Worm (Caenorhabditis elegans) whole organism, L4 larva: Measurements from ENCODE around the gene ubh-1.

Experiments used
- F37D6.2 ChIP-seq: sonication (generic microtip); optimal IDR thresholded peaks from 2 replicates; lab custom pipeline; 2016; ENCODE audit warnings: mild to moderate bottlenecking, missing genetic modification characterization, missing compliant biosample characterization
- F44E2.7 ChIP-seq: fragments of 200-800 bp; sonication (Bioruptor generic); IDR thresholded peaks from 2 replicates; pipeline ENCODE4 v2.1.2; 2022; ENCODE audit warnings: missing genetic modification characterization, missing compliant biosample characterization
- F49E8.2 ChIP-seq: sonication (generic microtip); optimal IDR thresholded peaks from 2 replicates; lab custom pipeline; 2016; ENCODE audit warnings: missing compliant biosample characterization, mild to moderate bottlenecking, missing genetic modification characterization, borderline replicate concordance
- T26A8.4 ChIP-seq: fragments of 200-800 bp; sonication (Bioruptor generic); IDR thresholded peaks from 2 replicates; pipeline ENCODE4 v1.3.6; 2022; ENCODE audit warnings: missing genetic modification characterization, missing compliant biosample characterization
- Y48G9A.11 ChIP-seq: fragments of 200-800 bp; sonication (Bioruptor generic); IDR thresholded peaks from 2 replicates; pipeline ENCODE4 v1.3.6; 2022; ENCODE audit warnings: missing genetic modification reagents, missing genetic modification characterization, missing compliant biosample characterization
- aha-1 ChIP-seq: fragments of 150-350 bp; peaks from one replicate; lab custom pipeline; 2014; ENCODE audit warnings: missing biosample characterization, missing genetic modification characterization
- aly-2 ChIP-seq: sonication (generic microtip); optimal IDR thresholded peaks from 2 replicates; lab custom pipeline; 2018; ENCODE audit warnings: missing biosample characterization, missing genetic modification characterization
- arid-1 ChIP-seq: fragments of 200-800 bp; sonication (Bioruptor generic); conservative IDR thresholded peaks from 2 replicates; pipeline ENCODE4 v1.3.6; 2022; ENCODE audit warnings: missing genetic modification reagents, missing genetic modification characterization, missing compliant biosample characterization
- attf-4 ChIP-seq: sonication (generic microtip); optimal IDR thresholded peaks from 3 replicates; lab custom pipeline; 2017; ENCODE audit warnings: missing biosample characterization, missing genetic modification characterization
- ceh-20 ChIP-seq: fragments of 200-800 bp; sonication (Bioruptor generic); IDR thresholded peaks from 2 replicates; pipeline ENCODE4 v1.3.6; 2022; ENCODE audit warnings: missing genetic modification reagents, missing genetic modification characterization, missing compliant biosample characterization
- ceh-28 ChIP-seq: fragments of 150-350 bp; optimal IDR thresholded peaks from 2 replicates; lab custom pipeline; 2014; ENCODE audit warnings: missing biosample characterization, missing genetic modification reagents, missing genetic modification characterization
- ceh-32 ChIP-seq: sonication (generic microtip); optimal IDR thresholded peaks from 2 replicates; lab custom pipeline; 2016; ENCODE audit warnings: mild to moderate bottlenecking, missing genetic modification characterization, missing compliant biosample characterization; ENCODE audit not compliant: poor library complexity
- ceh-44 ChIP-seq: fragments of 200-800 bp; sonication (Bioruptor generic); IDR thresholded peaks from 2 replicates; pipeline ENCODE4 v1.3.6; 2022; ENCODE audit warnings: missing genetic modification reagents, missing genetic modification characterization, missing compliant biosample characterization
- ceh-82 ChIP-seq: sonication (generic microtip); optimal IDR thresholded peaks from 2 replicates; lab custom pipeline; 2017; ENCODE audit warnings: missing biosample characterization, missing genetic modification characterization
- cey-2 ChIP-seq: sonication (generic microtip); optimal IDR thresholded peaks from 3 replicates; lab custom pipeline; 2017; ENCODE audit warnings: missing genetic modification characterization, mild to moderate bottlenecking, missing compliant biosample characterization, antibody characterized with exemption, borderline replicate concordance; ENCODE audit not compliant: insufficient read depth
- ctbp-1 ChIP-seq: fragments of 200-800 bp; sonication (Bioruptor generic); IDR thresholded peaks from 2 replicates; pipeline ENCODE4 v1.3.6; 2022; ENCODE audit warnings: missing genetic modification reagents, missing genetic modification characterization, missing compliant biosample characterization
- daf-12 ChIP-seq: fragments of 150-350 bp; optimal IDR thresholded peaks from 2 replicates; lab custom pipeline; 2014; ENCODE audit warnings: missing biosample characterization, missing genetic modification reagents, missing genetic modification characterization
- daf-16 ChIP-seq, 3 experiments: sonication (generic microtip); optimal IDR thresholded peaks; 2 replicates each; lab custom pipeline; 2016 to 2017; ENCODE audit warnings: missing genetic modification characterization in 3 of 3, missing genetic modification reagents in 3 of 3, mild to moderate bottlenecking in 2 of 3, missing compliant biosample characterization in 2 of 3, missing biosample characterization in 1 of 3, moderate library complexity in 1 of 3
- daf-8 ChIP-seq: fragments of 200-800 bp; sonication (Bioruptor generic); IDR thresholded peaks from 2 replicates; pipeline ENCODE4 v1.3.6; 2022; ENCODE audit warnings: missing genetic modification characterization, missing compliant biosample characterization
- dmd-6 ChIP-seq: fragments of 200-800 bp; sonication (Bioruptor generic); IDR thresholded peaks from 2 replicates; pipeline ENCODE4 v1.3.6; 2022; ENCODE audit warnings: missing genetic modification reagents, missing genetic modification characterization, missing compliant biosample characterization
- dpl-1 ChIP-seq: fragments of 150-350 bp; optimal IDR thresholded peaks from 2 replicates; lab custom pipeline; 2014; ENCODE audit warnings: missing biosample characterization, missing genetic modification reagents, missing genetic modification characterization
- duxl-1 ChIP-seq: sonication (generic microtip); optimal IDR thresholded peaks from 2 replicates; lab custom pipeline; 2016; ENCODE audit warnings: mild to moderate bottlenecking, missing genetic modification characterization, moderate library complexity, missing compliant biosample characterization; ENCODE audit not compliant: poor library complexity
- dve-1 ChIP-seq: sonication (generic microtip); optimal IDR thresholded peaks from 2 replicates; lab custom pipeline; 2017; ENCODE audit warnings: antibody characterized with exemption, mild to moderate bottlenecking, missing genetic modification characterization, missing compliant biosample characterization; ENCODE audit not compliant: insufficient read depth
- egl-27 ChIP-seq: sonication (generic microtip); optimal IDR thresholded peaks from 3 replicates; lab custom pipeline; 2017; ENCODE audit warnings: missing biosample characterization, missing genetic modification reagents, missing genetic modification characterization
- fkh-10 ChIP-seq: fragments of 150-350 bp; optimal IDR thresholded peaks from 2 replicates; lab custom pipeline; 2014; ENCODE audit warnings: missing biosample characterization, missing genetic modification reagents, missing genetic modification characterization
- hif-1 ChIP-seq, 2 experiments: sonication (generic microtip); optimal IDR thresholded peaks; 2 replicates each; lab custom pipeline; 2016 to 2017; ENCODE audit warnings: missing compliant biosample characterization in 2 of 2, missing genetic modification characterization in 2 of 2, missing genetic modification reagents in 2 of 2, missing genotype in 2 of 2, mild to moderate bottlenecking in 1 of 2
- hlh-11 ChIP-seq: fragments of 200-800 bp; sonication (Bioruptor generic); optimal IDR thresholded peaks from 2 replicates; lab custom pipeline; 2018; ENCODE audit warnings: mild to moderate bottlenecking, missing genetic modification characterization, missing compliant biosample characterization
- hmg-1.1 ChIP-seq: fragments of 200-800 bp; sonication (Bioruptor generic); IDR thresholded peaks from 2 replicates; pipeline ENCODE4 v1.3.6; 2022; ENCODE audit warnings: missing genetic modification reagents, missing genetic modification characterization, missing compliant biosample characterization
- lim-7 ChIP-seq: fragments of 200-800 bp; sonication (Bioruptor generic); IDR thresholded peaks from 2 replicates; pipeline ENCODE4 v1.3.6; 2022; ENCODE audit warnings: missing genetic modification characterization, missing compliant biosample characterization
- lin-1 ChIP-seq: fragments of 200-800 bp; sonication (Bioruptor generic); IDR thresholded peaks from 2 replicates; pipeline ENCODE4 v1.3.6; 2022; ENCODE audit warnings: missing genetic modification reagents, missing genetic modification characterization, missing compliant biosample characterization
- madf-9 ChIP-seq: fragments of 200-800 bp; sonication (Bioruptor generic); conservative IDR thresholded peaks from 2 replicates; pipeline ENCODE4 v1.3.6; 2022; ENCODE audit warnings: missing genetic modification reagents, missing genetic modification characterization, missing compliant biosample characterization
- mdl-1 ChIP-seq, 2 experiments: fragments of 150-350 bp in 1 of 2; sonication (generic microtip) in 1 of 2; optimal IDR thresholded peaks; 2 replicates each; lab custom pipeline; 2014 to 2017; ENCODE audit warnings: missing biosample characterization in 2 of 2, missing genetic modification characterization in 2 of 2
- mdt-29 ChIP-seq: fragments of 200-800 bp; sonication (Bioruptor generic); IDR thresholded peaks from 2 replicates; pipeline ENCODE4 v1.3.6; 2022; ENCODE audit warnings: missing genetic modification reagents, missing genetic modification characterization, missing compliant biosample characterization
- mep-1 ChIP-seq: fragments of 150-350 bp; sonication (generic microtip); optimal IDR thresholded peaks from 3 replicates; lab custom pipeline; 2014; ENCODE audit warnings: missing biosample characterization, missing genetic modification characterization
- mxl-3 ChIP-seq: fragments of 200-800 bp; sonication (Bioruptor generic); optimal IDR thresholded peaks from 2 replicates; lab custom pipeline; 2018; ENCODE audit warnings: mild to moderate bottlenecking, missing genetic modification characterization, missing compliant biosample characterization
- nhr-10 ChIP-seq: fragments of 150-350 bp; optimal IDR thresholded peaks from 2 replicates; lab custom pipeline; 2014; ENCODE audit warnings: missing biosample characterization, missing genetic modification characterization
- nhr-102 ChIP-seq: sonication (generic microtip); optimal IDR thresholded peaks from 2 replicates; lab custom pipeline; 2016; ENCODE audit warnings: mild to moderate bottlenecking, missing genetic modification characterization, moderate library complexity, missing compliant biosample characterization
- nhr-237 ChIP-seq: sonication (generic microtip); optimal IDR thresholded peaks from 2 replicates; lab custom pipeline; 2017; ENCODE audit warnings: missing biosample characterization, missing genetic modification characterization
- nhr-25 ChIP-seq: sonication (generic microtip); optimal IDR thresholded peaks from 2 replicates; lab custom pipeline; 2017; ENCODE audit warnings: missing genetic modification characterization, mild to moderate bottlenecking, missing compliant biosample characterization, antibody characterized with exemption, moderate library complexity, borderline replicate concordance; ENCODE audit not compliant: insufficient read depth
- nhr-76 ChIP-seq: fragments of 150-350 bp; optimal IDR thresholded peaks from 2 replicates; lab custom pipeline; 2014; ENCODE audit warnings: missing biosample characterization, missing genetic modification characterization
- pha-4 ChIP-seq, 2 experiments: fragments of 150-350 bp in 1 of 2; fragments of 200-800 bp in 1 of 2; sonication (Bioruptor generic) in 1 of 2; IDR thresholded peaks in 1 of 2; optimal IDR thresholded peaks in 1 of 2; 2 replicates each; pipeline versions ENCODE4 v1.3.6 to Lab custom; 2014 to 2022; ENCODE audit warnings: missing genetic modification characterization in 2 of 2, missing genetic modification reagents in 2 of 2, missing biosample characterization in 1 of 2, missing compliant biosample characterization in 1 of 2
- php-3 ChIP-seq: fragments of 200-800 bp; sonication (Bioruptor generic); IDR thresholded peaks from 2 replicates; pipeline ENCODE4 v1.3.6; 2022; ENCODE audit warnings: missing genetic modification reagents, missing genetic modification characterization, missing compliant biosample characterization
- rbr-2 ChIP-seq: sonication (generic microtip); optimal IDR thresholded peaks from 2 replicates; lab custom pipeline; 2016; ENCODE audit warnings: missing genotype, missing genetic modification characterization, missing compliant biosample characterization
- spr-3 ChIP-seq: fragments of 200-800 bp; sonication (Bioruptor generic); optimal IDR thresholded peaks from 2 replicates; lab custom pipeline; 2018; ENCODE audit warnings: mild to moderate bottlenecking, missing genetic modification characterization, missing compliant biosample characterization
- unc-39 ChIP-seq: sonication (generic microtip); optimal IDR thresholded peaks from 2 replicates; lab custom pipeline; 2017; ENCODE audit warnings: missing biosample characterization, missing genetic modification characterization
- vab-7 ChIP-seq: fragments of 200-800 bp; sonication (Bioruptor generic); IDR thresholded peaks from 2 replicates; pipeline ENCODE4 v1.3.6; 2022; ENCODE audit warnings: missing genetic modification reagents, missing genetic modification characterization, missing compliant biosample characterization
- zfp-2 ChIP-seq: sonication (generic microtip); optimal IDR thresholded peaks from 2 replicates; lab custom pipeline; 2016; ENCODE audit warnings: mild to moderate bottlenecking, missing genetic modification characterization, missing compliant biosample characterization
- zip-11 ChIP-seq: fragments of 200-800 bp; sonication (Bioruptor generic); IDR thresholded peaks from 2 replicates; pipeline ENCODE4 v1.3.6; 2022; ENCODE audit warnings: missing genetic modification characterization, missing compliant biosample characterization

Gene ubh-1

DNA sequence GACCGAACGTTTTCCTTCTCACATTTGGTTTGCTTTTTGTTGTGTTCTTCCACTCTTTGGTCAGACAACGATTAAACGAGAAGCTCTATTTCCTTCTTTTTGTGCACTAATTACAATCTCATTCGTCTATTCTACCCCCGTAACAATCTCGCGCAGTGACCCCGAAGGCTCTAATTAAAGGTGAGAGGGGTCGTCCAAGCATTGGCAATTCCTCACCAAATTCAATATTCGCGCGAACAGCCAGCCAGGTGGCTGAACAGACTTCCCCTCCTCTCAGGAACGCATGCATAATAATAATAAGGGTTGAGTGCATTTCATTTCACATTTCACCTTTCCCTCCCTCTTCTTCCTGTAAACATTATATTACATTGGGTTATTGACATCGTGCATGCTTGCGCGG is 26.1 kb downstream of the ubh-1 start:
- no peak for TF ChIP-seq arid-1 (GFP tag; lab: Robert Waterston, UW)
- TF ChIP-seq aha-1 (tag; lab: Kevin White, UChicago), result peak; percentile 55
- no peak for TF ChIP-seq hmg-1.1 (GFP tag; lab: Robert Waterston, UW)
- TF ChIP-seq nhr-25 (tag; lab: Kevin White, UChicago), result no peak
- no peak for TF ChIP-seq fkh-10 (GFP tag; lab: Kevin White, UChicago)
- no peak for TF ChIP-seq egl-27

- TF ChIP-seq dmd-6 (GFP tag; lab: Robert Waterston, UW) (peak; percentile 60), mdt-29 (GFP tag; lab: Robert Waterston, UW) (no peak), F44E2.7 (GFP tag; lab: Robert Waterston, UW) (no peak), attf-4 (tag; lab: Kevin White, UChicago) (no peak), ceh-82 (no peak), rbr-2 (tag; lab: Kevin White, UChicago) (no peak), daf-16 (GFP tag; optimal IDR thresholded peaks at IDR 0.05; lab: Kevin White, UChicago) (no peak), daf-16 (tag; optimal IDR thresholded peaks at IDR 0.05; lab: Kevin White, UChicago) (peak; percentile 77), pha-4 (GFP tag; IDR thresholded peaks at IDR 0.05; lab: Robert Waterston, UW) (no peak), pha-4 (tag; optimal IDR thresholded peaks at IDR 0.05; lab: Kevin White, UChicago) (no peak), nhr-237 (tag; lab: Kevin White, UChicago) (no peak), nhr-102 (tag; lab: Kevin White, UChicago) (no peak), zfp-2 (tag; lab: Kevin White, UChicago) (no peak), madf-9 (GFP tag; lab: Robert Waterston, UW) (no peak), lim-7 (GFP tag; lab: Robert Waterston, UW) (no peak), Y48G9A.11 (no peak), hif-1 (tag; optimal IDR thresholded peaks at IDR 0.05; lab: Kevin White, UChicago) (no peak), nhr-76 (tag; lab: Kevin White, UChicago) (no peak), F49E8.2 (tag; lab: Kevin White, UChicago) (no peak), dpl-1 (GFP tag; lab: Kevin White, UChicago) (peak; percentile 36), ctbp-1 (GFP tag; lab: Robert Waterston, UW) (no peak), aly-2 (tag; lab: Kevin White, UChicago) (no peak), mep-1 (tag; lab: Kevin White, UChicago) (peak; percentile 18), F37D6.2 (tag; lab: Kevin White, UChicago) (no peak), ceh-32 (tag; lab: Kevin White, UChicago) (no peak), ceh-44 (GFP tag; lab: Robert Waterston, UW) (no peak), daf-12 (tag; lab: Kevin White, UChicago) (no peak), php-3 (no peak), duxl-1 (tag; lab: Kevin White, UChicago) (no peak), T26A8.4 (GFP tag; lab: Robert Waterston, UW) (no peak), zip-11 (GFP tag; lab: Robert Waterston, UW) (no peak), unc-39 (tag; lab: Kevin White, UChicago) (no peak), nhr-25 (tag; lab: Kevin White, UChicago) (no peak), mxl-3 (GFP tag; lab: Kevin White, UChicago) (no peak), lin-1 (GFP tag; lab: Robert Waterston, UW) (peak; percentile 46; the same call in 1 of the 2 replicates), arid-1 (GFP tag; lab: Robert Waterston, UW) (no peak), dve-1 (peak; percentile 83), ceh-28 (tag; lab: Kevin White, UChicago) (no peak), nhr-10 (tag; lab: Kevin White, UChicago) (no peak), cey-2 (tag; lab: Kevin White, UChicago) (no peak), spr-3 (GFP tag; lab: Kevin White, UChicago) (no peak), hlh-11 (tag; lab: Kevin White, UChicago) (peak; percentile 61), ceh-20 (GFP tag; lab: Robert Waterston, UW) (no peak), mdl-1 (tag; optimal IDR thresholded peaks at IDR 0.05; lab: Kevin White, UChicago) (no peak), vab-7 (no peak), daf-8 (GFP tag; lab: Robert Waterston, UW) (no peak)
These were observed 35.2 kb downstream of the ubh-1 start for ce11 chrV:6476026-6476425.
